Fruit fly (Drosophila melanogaster): ENCODE data around the gene CG6418.

Gene CG6418

dm6 chr3L:10882336-10883040, 3.7 kb upstream of the CG6418 start, which contains the start of the genes CG6409 and galla-2 (continued):
- TF ChIP-seq HLH3B (GFP tag; IDR thresholded peaks at IDR 0.05) (no peak), CG13424 (tag; optimal IDR thresholded peaks at IDR 0.05) (no peak), fd96Cb (tag; optimal IDR thresholded peaks at IDR 0.05) (no peak), CG10979 (tag; optimal IDR thresholded peaks at IDR 0.05) (no peak), CG4617 (GFP tag; optimal IDR thresholded peaks at IDR 0.05; ENCODE audit: borderline replicate concordance) (peak; percentile 38), Chrac-16 (GFP tag; optimal IDR thresholded peaks at IDR 0.05) (no peak), Vsx1 (GFP tag; optimal IDR thresholded peaks at IDR 0.05) (peak; percentile 1), sc (optimal IDR thresholded peaks at IDR 0.05) (no peak), sc (GFP tag; optimal IDR thresholded peaks at IDR 0.05) (no peak), CG9215 (GFP tag; IDR thresholded peaks at IDR 0.05) (no peak), CG1603 (tag; optimal IDR thresholded peaks at IDR 0.05) (peak; percentile 0), pan (optimal IDR thresholded peaks at IDR 0.05) (no peak), pan (GFP tag; optimal IDR thresholded peaks at IDR 0.05 in 1 of 2, IDR thresholded peaks at IDR 0.05 in 1 of 2) (peak in 1 of 2 experiments; percentile 18), wor (GFP tag; IDR thresholded peaks at IDR 0.05) (no peak), CG4424 (GFP tag; optimal IDR thresholded peaks at IDR 0.05) (no peak), cas (GFP tag; IDR thresholded peaks at IDR 0.05) (no peak), stwl (tag; optimal IDR thresholded peaks at IDR 0.05) (peak; percentile 87), corto (GFP tag; optimal IDR thresholded peaks at IDR 0.05) (no peak), GATAe (GFP tag; conservative IDR thresholded peaks at IDR 0.05) (no peak), CG18476 (GFP tag; optimal IDR thresholded peaks at IDR 0.05) (no peak), HHEX (GFP tag; optimal IDR thresholded peaks at IDR 0.05) (no peak), CG14710 (tag; optimal IDR thresholded peaks at IDR 0.05) (peak; percentile 99), fu2 (GFP tag; optimal IDR thresholded peaks at IDR 0.05) (no peak), CG3407 (GFP tag; optimal IDR thresholded peaks at IDR 0.05) (no peak), Poxn (GFP tag; IDR thresholded peaks at IDR 0.05) (no peak), Dp (GFP tag; optimal IDR thresholded peaks at IDR 0.05) (peak; percentile 82), gro (GFP tag; optimal IDR thresholded peaks at IDR 0.05) (no peak), CG13287 (GFP tag; IDR thresholded peaks at IDR 0.05; ENCODE audit: partially characterized antibody) (peak; percentile 35; the same call in 1 of the 2 replicates), sob (GFP tag; IDR thresholded peaks at IDR 0.05) (no peak), eyg (GFP tag; optimal IDR thresholded peaks at IDR 0.05) (no peak), B-H1 (GFP tag; IDR thresholded peaks at IDR 0.05) (no peak), lmd (GFP tag; IDR thresholded peaks at IDR 0.05) (no peak), CG2678 (tag; optimal IDR thresholded peaks at IDR 0.05) (no peak), CG9817 (tag; optimal IDR thresholded peaks at IDR 0.05) (no peak), CG6175 (GFP tag; IDR thresholded peaks at IDR 0.05) (no peak), CG17568 (GFP tag; optimal IDR thresholded peaks at IDR 0.05) (no peak), CG8089 (GFP tag; optimal IDR thresholded peaks at IDR 0.05) (no peak), CG10274 (GFP tag; optimal IDR thresholded peaks at IDR 0.05) (no peak), CG1647 (GFP tag; optimal IDR thresholded peaks at IDR 0.05) (no peak), E2f2 (GFP tag; IDR thresholded peaks at IDR 0.05) (peak; percentile 95)

dm6 chr3L:10876036-10876435, 2.8 kb downstream of the CG6418 start:
- no peak for TF ChIP-seq CG15011 (GFP tag; optimal IDR thresholded peaks at IDR 0.05)
- TF ChIP-seq CG16813 (GFP tag; IDR thresholded peaks at IDR 0.05; ENCODE audit: partially characterized antibody), result peak; percentile 55; the same call in 2 of the 3 replicates
- peak; percentile 21; the same call in 1 of the 2 replicates for TF ChIP-seq hbn (GFP tag; IDR thresholded peaks at IDR 0.05; ENCODE audit: partially characterized antibody)
- no peak for TF ChIP-seq croc (GFP tag; conservative IDR thresholded peaks at IDR 0.05)
- TF ChIP-seq CG7372 (GFP tag; IDR thresholded peaks at IDR 0.05), result no peak
- no peak for TF ChIP-seq pho (GFP tag; optimal IDR thresholded peaks at IDR 0.05)
- no peak for TF ChIP-seq pum (GFP tag; optimal IDR thresholded peaks at IDR 0.05)
- TF ChIP-seq esg (GFP tag; conservative IDR thresholded peaks at IDR 0.05), result no peak
- no peak for TF ChIP-seq MESR4 (GFP tag; optimal IDR thresholded peaks at IDR 0.05)
- TF ChIP-seq tin (GFP tag; optimal IDR thresholded peaks at IDR 0.05), result no peak
- TF ChIP-seq Antp (GFP tag; optimal IDR thresholded peaks at IDR 0.05), result no peak
- peak; percentile 66 for TF ChIP-seq E2f2 (GFP tag; IDR thresholded peaks at IDR 0.05)
- no peak for TF ChIP-seq ewg (GFP tag; optimal IDR thresholded peaks at IDR 0.05)
- peak; percentile 34 for TF ChIP-seq Dp (GFP tag; optimal IDR thresholded peaks at IDR 0.05)
